Fruit fly (Drosophila melanogaster) whole organism, embryonic: Measurements from ENCODE around the gene CG13085.

Experiments used
- Aef1 ChIP-seq: fragments of 200-800 bp; sonication (Bioruptor generic); IDR thresholded peaks from 3 replicates; pipeline ENCODE4 v1.3.6; 2022; ENCODE audit warnings: missing biosample characterization, missing genetic modification characterization
- Blimp-1 ChIP-seq: fragments of 200-800 bp; sonication (Bioruptor generic); optimal IDR thresholded peaks from 3 replicates; lab custom pipeline; 2018; ENCODE audit warnings: missing biosample characterization, missing genetic modification characterization, mild to moderate bottlenecking, moderate library complexity, missing genetic modification reagents
- CG12391 ChIP-seq: fragments of 200-800 bp; sonication (Bioruptor generic); optimal IDR thresholded peaks from 3 replicates; lab custom pipeline; 2018; ENCODE audit warnings: missing biosample characterization, mild to moderate bottlenecking, missing genetic modification characterization, moderate library complexity
- CG12659 ChIP-seq: fragments of 200-800 bp; sonication (Bioruptor generic); optimal IDR thresholded peaks from 3 replicates; lab custom pipeline; 2017; ENCODE audit warnings: mild to moderate bottlenecking, missing biosample characterization, missing genetic modification reagents, missing genetic modification characterization
- CG15601 ChIP-seq: fragments of 200-800 bp; sonication (Bioruptor generic); optimal IDR thresholded peaks from 3 replicates; lab custom pipeline; 2019; ENCODE audit warnings: missing biosample characterization, mild to moderate bottlenecking, missing genetic modification characterization, moderate library complexity
- CG17385 ChIP-seq: fragments of 200-800 bp; sonication (Bioruptor generic); optimal IDR thresholded peaks from 3 replicates; lab custom pipeline; 2018; ENCODE audit warnings: missing biosample characterization, mild to moderate bottlenecking, missing genetic modification characterization
- CG18262 ChIP-seq: fragments of 200-800 bp; optimal IDR thresholded peaks from 3 replicates; lab custom pipeline; 2019; ENCODE audit warnings: missing biosample characterization, mild to moderate bottlenecking, missing genetic modification characterization, moderate library complexity
- CG18599 ChIP-seq: fragments of 200-800 bp; sonication (Bioruptor generic); optimal IDR thresholded peaks from 3 replicates; lab custom pipeline; 2017; ENCODE audit warnings: missing biosample characterization, missing genetic modification characterization, mild to moderate bottlenecking, moderate library complexity, missing genetic modification reagents
- CG2120 ChIP-seq: fragments of 200-800 bp; sonication (Bioruptor generic); optimal IDR thresholded peaks from 3 replicates; lab custom pipeline; 2016; ENCODE audit warnings: missing biosample characterization, missing genetic modification characterization
- CG2678 ChIP-seq: fragments of 200-800 bp; sonication (Bioruptor generic); optimal IDR thresholded peaks from 3 replicates; lab custom pipeline; 2019; ENCODE audit warnings: missing biosample characterization, mild to moderate bottlenecking, missing genetic modification characterization, moderate library complexity
- CG2712 ChIP-seq: fragments of 200-800 bp; optimal IDR thresholded peaks from 3 replicates; lab custom pipeline; 2019; ENCODE audit warnings: missing biosample characterization, mild to moderate bottlenecking, missing genetic modification characterization, moderate library complexity
- CG30403 ChIP-seq: fragments of 200-800 bp; sonication (Bioruptor generic); optimal IDR thresholded peaks from 3 replicates; lab custom pipeline; 2016; ENCODE audit warnings: missing biosample characterization, missing genetic modification characterization
- CG31441 ChIP-seq: fragments of 200-800 bp; sonication (Bioruptor generic); IDR thresholded peaks from 2 replicates; pipeline ENCODE4 v1.3.6; 2022; ENCODE audit warnings: missing biosample characterization, missing genetic modification characterization
- CG3726 ChIP-seq: fragments of 200-800 bp; sonication (Bioruptor generic); IDR thresholded peaks from 3 replicates; pipeline ENCODE4, ENCODE4 v1.3.6; 2022; ENCODE audit warnings: missing biosample characterization, missing genetic modification characterization
- CG3838 ChIP-seq: fragments of 200-800 bp; sonication (Bioruptor generic); optimal IDR thresholded peaks from 3 replicates; lab custom pipeline; 2016; ENCODE audit warnings: missing biosample characterization, missing genetic modification characterization
- CG4707 ChIP-seq: fragments of 200-800 bp; sonication (Bioruptor generic); optimal IDR thresholded peaks from 2 replicates; lab custom pipeline; 2018; ENCODE audit warnings: missing biosample characterization, mild to moderate bottlenecking, missing genetic modification characterization, moderate library complexity
- CG7839 ChIP-seq: fragments of 200-800 bp; sonication (Bioruptor generic); optimal IDR thresholded peaks from 3 replicates; lab custom pipeline; 2018; ENCODE audit warnings: missing biosample characterization, mild to moderate bottlenecking, missing genetic modification characterization, moderate library complexity
- D ChIP-seq, 2 experiments: fragments of 200-800 bp in 1 of 2; fragments of >200 bp in 1 of 2; sonication (Bioruptor generic) in 1 of 2; optimal IDR thresholded peaks; 2 replicates in 1 of 2; 3 replicates in 1 of 2; lab custom pipeline; 2017; ENCODE audit warnings: mild to moderate bottlenecking in 1 of 2, missing biosample characterization in 1 of 2, missing genetic modification characterization in 1 of 2, missing genetic modification reagents in 1 of 2
- Dll ChIP-seq: fragments of 200-800 bp; sonication (Bioruptor generic); IDR thresholded peaks from 4 replicates; pipeline ENCODE4 v1.3.6; 2022; ENCODE audit warnings: missing biosample characterization, missing genetic modification characterization; ENCODE audit not compliant: partially characterized antibody
- Dp ChIP-seq: fragments of 200-800 bp; sonication (Bioruptor generic); optimal IDR thresholded peaks from 2 replicates; lab custom pipeline; 2018; ENCODE audit warnings: missing biosample characterization, mild to moderate bottlenecking, missing genetic modification characterization, moderate library complexity
- Dref ChIP-seq: fragments of 200-800 bp; sonication (Bioruptor generic); IDR thresholded peaks from 2 replicates; pipeline ENCODE4 v1.3.6; 2022; ENCODE audit warnings: missing biosample characterization, missing genetic modification characterization
- ERR ChIP-seq: fragments of 200-800 bp; sonication (Bioruptor generic); optimal IDR thresholded peaks from 2 replicates; lab custom pipeline; 2016; ENCODE audit warnings: missing biosample characterization, missing genetic modification characterization
- Fer3 ChIP-seq: fragments of 200-800 bp; sonication (Bioruptor generic); optimal IDR thresholded peaks from 2 replicates; lab custom pipeline; 2018; ENCODE audit warnings: missing biosample characterization, mild to moderate bottlenecking, missing genetic modification characterization, moderate library complexity
- HLH3B ChIP-seq: fragments of 200-800 bp; sonication (Bioruptor generic); IDR thresholded peaks from 2 replicates; pipeline ENCODE4 v1.3.6; 2022; ENCODE audit warnings: missing biosample characterization, missing genetic modification characterization
- Med ChIP-seq: fragments of 200-800 bp; sonication (Bioruptor generic); peaks from one replicate; lab custom pipeline; 2016; ENCODE audit warnings: missing biosample characterization, missing genetic modification characterization, mild to moderate bottlenecking, inconsistent platforms, moderate library complexity
- Meics ChIP-seq: fragments of 200-800 bp; sonication (Bioruptor generic); optimal IDR thresholded peaks from 2 replicates; lab custom pipeline; 2017; ENCODE audit warnings: missing biosample characterization, mild to moderate bottlenecking, missing genetic modification characterization
- Pdp1 ChIP-seq, 2 experiments: fragments of 200-800 bp; sonication (Bioruptor generic); optimal IDR thresholded peaks; 3 replicates each; lab custom pipeline; 2016; ENCODE audit warnings: missing biosample characterization in 2 of 2, missing genetic modification characterization in 2 of 2, mild to moderate bottlenecking in 1 of 2, moderate library complexity in 1 of 2
- Six4 ChIP-seq: fragments of 200-800 bp; sonication (Bioruptor generic); optimal IDR thresholded peaks from 2 replicates; lab custom pipeline; 2016; ENCODE audit warnings: missing biosample characterization, missing genetic modification characterization
- Stat92E ChIP-seq, 3 experiments: fragments of >200 bp in 2 of 3; fragments of 200-800 bp in 1 of 3; sonication (Bioruptor generic) in 1 of 3; optimal IDR thresholded peaks; 2 replicates each; lab custom pipeline; 2017 to 2019; ENCODE audit warnings: missing biosample characterization in 3 of 3, missing genetic modification characterization in 3 of 3, mild to moderate bottlenecking in 1 of 3, moderate library complexity in 1 of 3
- Vsx1 ChIP-seq: fragments of 200-800 bp; sonication (Bioruptor generic); optimal IDR thresholded peaks from 2 replicates; lab custom pipeline; 2017; ENCODE audit warnings: missing biosample characterization, mild to moderate bottlenecking, missing genetic modification characterization, missing genetic modification reagents
- amos ChIP-seq: fragments of 200-800 bp; sonication (Bioruptor generic); IDR thresholded peaks from 2 replicates; pipeline ENCODE4 v1.3.6; 2022; ENCODE audit warnings: missing biosample characterization, missing genetic modification characterization; ENCODE audit not compliant: partially characterized antibody
- bsh ChIP-seq, 2 experiments: fragments of 200-800 bp; sonication (Bioruptor generic); optimal IDR thresholded peaks; 2 replicates each; lab custom pipeline; 2017 to 2018; ENCODE audit warnings: mild to moderate bottlenecking in 2 of 2, missing biosample characterization in 2 of 2, missing genetic modification characterization in 2 of 2, moderate library complexity in 1 of 2
- caup ChIP-seq: fragments of 200-800 bp; sonication (Bioruptor generic); optimal IDR thresholded peaks from 3 replicates; lab custom pipeline; 2017; ENCODE audit warnings: missing biosample characterization, mild to moderate bottlenecking, missing genetic modification characterization, moderate library complexity; ENCODE audit not compliant: severe bottlenecking
- dm ChIP-seq: fragments of 200-800 bp; sonication (Bioruptor generic); optimal IDR thresholded peaks from 3 replicates; lab custom pipeline; 2016; ENCODE audit warnings: missing biosample characterization, missing genetic modification characterization
- dmrt99B ChIP-seq: fragments of 200-800 bp; sonication (Bioruptor generic); optimal IDR thresholded peaks from 2 replicates; lab custom pipeline; 2018; ENCODE audit warnings: missing biosample characterization, mild to moderate bottlenecking, missing genetic modification characterization, moderate library complexity
- dysf ChIP-seq: fragments of 200-800 bp; sonication (Bioruptor generic); IDR thresholded peaks from 3 replicates; pipeline ENCODE4 v1.3.6; 2022; ENCODE audit warnings: missing biosample characterization, missing genetic modification characterization
- fd64A ChIP-seq: fragments of 200-800 bp; sonication (Bioruptor generic); optimal IDR thresholded peaks from 3 replicates; lab custom pipeline; 2018; ENCODE audit warnings: missing biosample characterization, mild to moderate bottlenecking, missing genetic modification characterization
- gcm ChIP-seq: fragments of 200-800 bp; sonication (Bioruptor generic); optimal IDR thresholded peaks from 2 replicates; lab custom pipeline; 2019; ENCODE audit warnings: missing biosample characterization, mild to moderate bottlenecking, missing genetic modification characterization, moderate library complexity
- grau ChIP-seq: fragments of 200-800 bp; optimal IDR thresholded peaks from 3 replicates; lab custom pipeline; 2019; ENCODE audit warnings: missing biosample characterization, mild to moderate bottlenecking, missing genetic modification characterization, moderate library complexity
- grn ChIP-seq: fragments of 200-800 bp; sonication (Bioruptor generic); optimal IDR thresholded peaks from 3 replicates; lab custom pipeline; 2017; ENCODE audit warnings: missing biosample characterization, missing genetic modification characterization
- nerfin-1 ChIP-seq: fragments of 200-800 bp; sonication (Bioruptor generic); optimal IDR thresholded peaks from 3 replicates; lab custom pipeline; 2019; ENCODE audit warnings: missing biosample characterization, mild to moderate bottlenecking, missing genetic modification characterization, moderate library complexity
- pb ChIP-seq: fragments of 200-800 bp; sonication (Bioruptor generic); optimal IDR thresholded peaks from 3 replicates; lab custom pipeline; 2016; ENCODE audit warnings: missing biosample characterization, missing genetic modification characterization
- prd ChIP-seq, 3 experiments: fragments of >200 bp in 2 of 3; fragments of 200-800 bp in 1 of 3; sonication (Bioruptor generic) in 1 of 3; optimal IDR thresholded peaks in 2 of 3; IDR thresholded peaks in 1 of 3; 2 replicates in 2 of 3; 3 replicates in 1 of 3; pipeline versions ENCODE4 v1.3.6 to Lab custom; 2017 to 2022; ENCODE audit warnings: missing biosample characterization in 1 of 3, missing genetic modification characterization in 1 of 3
- pzg ChIP-seq: fragments of 200-800 bp; sonication (Bioruptor generic); optimal IDR thresholded peaks from 3 replicates; lab custom pipeline; 2018; ENCODE audit warnings: missing biosample characterization, mild to moderate bottlenecking, missing genetic modification characterization, moderate library complexity
- unpg ChIP-seq: fragments of 200-800 bp; sonication (Bioruptor generic); optimal IDR thresholded peaks from 3 replicates; lab custom pipeline; 2018; ENCODE audit warnings: missing biosample characterization, mild to moderate bottlenecking, missing genetic modification characterization, moderate library complexity
- usp ChIP-seq: fragments of >200 bp; optimal IDR thresholded peaks from 2 replicates; lab custom pipeline; 2017; ENCODE audit warnings: missing biosample characterization, missing genetic modification characterization
- yki ChIP-seq: fragments of >200 bp; optimal IDR thresholded peaks from 3 replicates; lab custom pipeline; 2018
- z ChIP-seq: fragments of 200-800 bp; sonication (Bioruptor generic); IDR thresholded peaks from 3 replicates; pipeline ENCODE4 v1.3.6; 2022; ENCODE audit warnings: missing biosample characterization, missing genetic modification characterization
- zf30C ChIP-seq: fragments of 200-800 bp; sonication (Bioruptor generic); optimal IDR thresholded peaks from 3 replicates; lab custom pipeline; 2018; ENCODE audit warnings: missing biosample characterization, mild to moderate bottlenecking, missing genetic modification characterization

CG13085 gene

DNA sequence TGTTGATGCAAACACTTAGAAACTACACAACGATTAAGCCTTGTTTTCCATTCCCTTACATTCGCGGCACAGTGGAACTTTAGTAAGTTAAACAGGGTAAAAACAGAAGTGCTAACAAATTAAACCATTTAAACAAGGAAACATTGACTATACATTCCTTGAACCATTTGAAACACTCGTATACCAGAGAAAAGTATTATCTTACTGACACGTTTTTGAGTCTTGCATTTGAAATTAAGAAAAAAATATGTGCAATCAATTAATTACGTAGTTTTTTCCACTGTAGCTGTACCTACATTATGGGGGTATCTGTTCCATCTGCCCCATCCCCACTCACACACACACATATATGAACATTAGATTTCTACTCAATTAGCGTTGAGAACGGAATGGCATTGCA lies 9.4 kb downstream of the CG13085 start (continued):
- TF ChIP-seq Blimp-1 (GFP tag; lab: Kevin White, UChicago): peak; percentile 14
- TF ChIP-seq CG15601 (tag; lab: Kevin White, UChicago): no peak
- peak; percentile 8 for TF ChIP-seq Fer3 (tag; lab: Kevin White, UChicago)
- TF ChIP-seq Dp (GFP tag; lab: Kevin White, UChicago): no peak
- no peak for TF ChIP-seq pzg (GFP tag; lab: Kevin White, UChicago)
- TF ChIP-seq CG17385 (GFP tag; lab: Kevin White, UChicago): peak; percentile 10
- peak; percentile 18 for TF ChIP-seq dmrt99B (tag; lab: Kevin White, UChicago)
- no peak for TF ChIP-seq usp (GFP tag; lab: Kevin White, UChicago)
- TF ChIP-seq unpg (GFP tag; lab: Kevin White, UChicago): peak; percentile 40
- TF ChIP-seq CG30403 (GFP tag; lab: Kevin White, UChicago): peak; percentile 4
- no peak for TF ChIP-seq CG3838 (GFP tag; lab: Kevin White, UChicago)
- TF ChIP-seq caup (GFP tag; lab: Kevin White, UChicago): peak; percentile 11
- TF ChIP-seq HLH3B (GFP tag; lab: Robert Waterston, UW): no peak
- no peak for TF ChIP-seq yki (lab: Kevin White, UChicago)
- TF ChIP-seq Vsx1 (GFP tag; lab: Kevin White, UChicago): no peak
- no peak for TF ChIP-seq pb (GFP tag; lab: Kevin White, UChicago)
- TF ChIP-seq dm (GFP tag; lab: Kevin White, UChicago): no peak
- peak; percentile 10 for TF ChIP-seq Meics (GFP tag; lab: Kevin White, UChicago)
- peak; percentile 63 for TF ChIP-seq grau
- no peak for TF ChIP-seq zf30C (GFP tag; lab: Kevin White, UChicago)
- TF ChIP-seq bsh (GFP tag; optimal IDR thresholded peaks at IDR 0.05; lab: Kevin White, UChicago): peak in 1 of 2 experiments; percentile 33
- no peak for TF ChIP-seq z (GFP tag; lab: Robert Waterston, UW)
- peak; percentile 25 for TF ChIP-seq CG12391 (tag; lab: Kevin White, UChicago)
- TF ChIP-seq grn (GFP tag; lab: Kevin White, UChicago): no peak
- no peak for TF ChIP-seq CG3726 (GFP tag; lab: Robert Waterston, UW)
- peak; percentile 22 for TF ChIP-seq CG7839 (tag; lab: Kevin White, UChicago)
- TF ChIP-seq Dref (GFP tag; lab: Robert Waterston, UW): no peak
- no peak for TF ChIP-seq dysf (GFP tag; lab: Robert Waterston, UW)
- TF ChIP-seq CG2712 (tag; lab: Kevin White, UChicago): peak; percentile 39
- no peak for TF ChIP-seq Dll (GFP tag; lab: Robert Waterston, UW)
- TF ChIP-seq CG4707: peak; percentile 46
- TF ChIP-seq fd64A: no peak
- no peak for TF ChIP-seq Pdp1 (GFP tag; optimal IDR thresholded peaks at IDR 0.05; lab: Kevin White, UChicago)
- peak; percentile 5 for TF ChIP-seq CG18262 (tag; lab: Kevin White, UChicago)
- no peak for TF ChIP-seq Aef1 (GFP tag; lab: Robert Waterston, UW)
- peak; percentile 72 for TF ChIP-seq Med
- TF ChIP-seq prd (optimal IDR thresholded peaks at IDR 0.05; lab: Kevin White, UChicago): no peak
- no peak for TF ChIP-seq prd (GFP tag; IDR thresholded peaks at IDR 0.05; lab: Robert Waterston, UW)
- peak; percentile 40 for TF ChIP-seq CG18599 (GFP tag; lab: Kevin White, UChicago)
- TF ChIP-seq CG2678: peak; percentile 50
- TF ChIP-seq amos (GFP tag; lab: Robert Waterston, UW): no peak
- peak; percentile 32 for TF ChIP-seq CG2120 (GFP tag; lab: Kevin White, UChicago)
- peak; percentile 70 for TF ChIP-seq gcm (GFP tag; lab: Kevin White, UChicago)
- no peak for TF ChIP-seq Stat92E (GFP tag; optimal IDR thresholded peaks at IDR 0.05; lab: Kevin White, UChicago)
- peak; percentile 25 for TF ChIP-seq nerfin-1
- no peak for TF ChIP-seq Six4
- TF ChIP-seq ERR (GFP tag; lab: Kevin White, UChicago): peak; percentile 0
- 0 out of 2 replicates have a peak, but pooled peaks have one; percentile 14 for TF ChIP-seq CG31441
- peak; percentile 6 for TF ChIP-seq CG12659 (GFP tag; lab: Kevin White, UChicago)
- no peak for TF ChIP-seq D (optimal IDR thresholded peaks at IDR 0.05; lab: Kevin White, UChicago)
- peak; percentile 14 for TF ChIP-seq D (GFP tag; optimal IDR thresholded peaks at IDR 0.05; lab: Kevin White, UChicago)
